Fruit fly (Drosophila melanogaster): ENCODE data around the gene RpL35.

Gene RpL35

dm6 chrX:5636529-5637099, 35.6 kb upstream of the RpL35 start:
- no peak for TF ChIP-seq Hr83 (GFP tag; optimal IDR thresholded peaks at IDR 0.05; ENCODE audit: poor library complexity, severe bottlenecking)
- TF ChIP-seq jim (GFP tag; optimal IDR thresholded peaks at IDR 0.05) = no peak
- no peak for TF ChIP-seq lola (GFP tag; optimal IDR thresholded peaks at IDR 0.05)
- TF ChIP-seq HLH106 (tag; optimal IDR thresholded peaks at IDR 0.05) = no peak
- no peak for TF ChIP-seq br (GFP tag; optimal IDR thresholded peaks at IDR 0.05)
- no peak for TF ChIP-seq Dif (GFP tag; optimal IDR thresholded peaks at IDR 0.05; ENCODE audit: partially characterized antibody)
- TF ChIP-seq CG9705 (GFP tag; optimal IDR thresholded peaks at IDR 0.05) = no peak
- TF ChIP-seq sv (GFP tag; optimal IDR thresholded peaks at IDR 0.05) = no peak
- no peak for TF ChIP-seq rgr (GFP tag; optimal IDR thresholded peaks at IDR 0.05)
- TF ChIP-seq h (GFP tag; optimal IDR thresholded peaks at IDR 0.05) = no peak
- TF ChIP-seq sage (GFP tag; optimal IDR thresholded peaks at IDR 0.05) = no peak
- TF ChIP-seq tai (GFP tag; optimal IDR thresholded peaks at IDR 0.05) = no peak
- TF ChIP-seq pan (optimal IDR thresholded peaks at IDR 0.05) = no peak
- TF ChIP-seq Hr78 (GFP tag; optimal IDR thresholded peaks at IDR 0.05) = no peak
- no peak for TF ChIP-seq Hnf4 (GFP tag; optimal IDR thresholded peaks at IDR 0.05)

dm6 chrX:5637543-5637942, 34.7 kb upstream of the RpL35 start:
- TF ChIP-seq Hr83 (GFP tag; optimal IDR thresholded peaks at IDR 0.05; ENCODE audit: poor library complexity, severe bottlenecking) = no peak
- peak; percentile 16 for TF ChIP-seq Dif (GFP tag; optimal IDR thresholded peaks at IDR 0.05; ENCODE audit: partially characterized antibody)

- TF ChIP-seq foxo (GFP tag; optimal IDR thresholded peaks at IDR 0.05) (peak in 1 of 2 experiments; percentile 32), CG9705 (GFP tag; optimal IDR thresholded peaks at IDR 0.05) (no peak), br (GFP tag; optimal IDR thresholded peaks at IDR 0.05) (peak; percentile 1), pan (optimal IDR thresholded peaks at IDR 0.05) (no peak), Rel (GFP tag; optimal IDR thresholded peaks at IDR 0.05) (no peak), Rel (tag; optimal IDR thresholded peaks at IDR 0.05) (no peak), usp (GFP tag; optimal IDR thresholded peaks at IDR 0.05) (no peak), ey (GFP tag; optimal IDR thresholded peaks at IDR 0.05) (peak; percentile 30), Hr83 (GFP tag; optimal IDR thresholded peaks at IDR 0.05; ENCODE audit: poor library complexity, severe bottlenecking) (no peak), rgr (GFP tag; optimal IDR thresholded peaks at IDR 0.05) (peak; percentile 54), fru (GFP tag; optimal IDR thresholded peaks at IDR 0.05) (no peak), HLH106 (tag; optimal IDR thresholded peaks at IDR 0.05) (peak; percentile 58), N (GFP tag; optimal IDR thresholded peaks at IDR 0.05) (no peak), tai (GFP tag; optimal IDR thresholded peaks at IDR 0.05) (no peak), woc (GFP tag; optimal IDR thresholded peaks at IDR 0.05) (peak; percentile 22), h (GFP tag; optimal IDR thresholded peaks at IDR 0.05) (peak; percentile 45), Myc (optimal IDR thresholded peaks at IDR 0.05) (no peak), Sp1 (GFP tag; optimal IDR thresholded peaks at IDR 0.05) (peak; percentile 2)
Measured at dm6 chrX:5638588-5638987, 33.6 kb upstream of the RpL35 start.

dm6 chrX:5639083-5639482, 33.1 kb upstream of the RpL35 start:
- TF ChIP-seq CG32264 (GFP tag; optimal IDR thresholded peaks at IDR 0.05) (no peak), tai (GFP tag; optimal IDR thresholded peaks at IDR 0.05) (no peak), lola (GFP tag; optimal IDR thresholded peaks at IDR 0.05) (no peak), HLH106 (tag; optimal IDR thresholded peaks at IDR 0.05) (no peak), psq (GFP tag; optimal IDR thresholded peaks at IDR 0.05) (peak; percentile 42), Sp1 (GFP tag; optimal IDR thresholded peaks at IDR 0.05) (peak; percentile 26), sage (GFP tag; optimal IDR thresholded peaks at IDR 0.05) (no peak), CG9705 (GFP tag; optimal IDR thresholded peaks at IDR 0.05) (no peak), fru (GFP tag; optimal IDR thresholded peaks at IDR 0.05) (peak; percentile 62), foxo (GFP tag; optimal IDR thresholded peaks at IDR 0.05) (peak in 1 of 2 experiments; percentile 49), h (GFP tag; optimal IDR thresholded peaks at IDR 0.05) (peak; percentile 44), GATAd (GFP tag; optimal IDR thresholded peaks at IDR 0.05) (no peak), rgr (GFP tag; optimal IDR thresholded peaks at IDR 0.05) (peak; percentile 10), pan (optimal IDR thresholded peaks at IDR 0.05) (no peak), ey (GFP tag; optimal IDR thresholded peaks at IDR 0.05) (peak; percentile 30), woc (GFP tag; optimal IDR thresholded peaks at IDR 0.05) (no peak), dsf (GFP tag; optimal IDR thresholded peaks at IDR 0.05; ENCODE audit: borderline replicate concordance) (no peak), br (GFP tag; optimal IDR thresholded peaks at IDR 0.05) (peak; percentile 20)

- TF ChIP-seq Jra (GFP tag; optimal IDR thresholded peaks at IDR 0.05) = no peak
- TF ChIP-seq fru (GFP tag; optimal IDR thresholded peaks at IDR 0.05) = peak; percentile 44
- TF ChIP-seq Rel (GFP tag; optimal IDR thresholded peaks at IDR 0.05) = no peak
- no peak for TF ChIP-seq Rel (tag; optimal IDR thresholded peaks at IDR 0.05)
- peak; percentile 22 for TF ChIP-seq ey (GFP tag; optimal IDR thresholded peaks at IDR 0.05)
- TF ChIP-seq foxo (GFP tag; optimal IDR thresholded peaks at IDR 0.05) = peak in 1 of 2 experiments; percentile 33
- TF ChIP-seq HLH106 (tag; optimal IDR thresholded peaks at IDR 0.05) = peak; percentile 2
- TF ChIP-seq Mio (GFP tag; optimal IDR thresholded peaks at IDR 0.05) = no peak
- TF ChIP-seq Dfd (GFP tag; optimal IDR thresholded peaks at IDR 0.05) = no peak
- TF ChIP-seq Sp1 (GFP tag; optimal IDR thresholded peaks at IDR 0.05) = peak; percentile 9
- peak; percentile 8 for TF ChIP-seq rgr (GFP tag; optimal IDR thresholded peaks at IDR 0.05)
- TF ChIP-seq jim (GFP tag; optimal IDR thresholded peaks at IDR 0.05) = no peak
- TF ChIP-seq br (GFP tag; optimal IDR thresholded peaks at IDR 0.05) = peak; percentile 4
- peak; percentile 28 for TF ChIP-seq h (GFP tag; optimal IDR thresholded peaks at IDR 0.05)
Measured at dm6 chrX:5646228-5646627, 26.0 kb upstream of the RpL35 start.
